Worm (Caenorhabditis elegans) whole organism, L1 larva: ENCODE measurements around the gene F21C10.18.
A peak's percentile ranks its signal among the peaks of the same experiment; 100 is the strongest.

Source experiments
- alr-1 ChIP-seq: fragments of 200-800 bp; sonication (Bioruptor generic); optimal IDR thresholded peaks from 2 replicates; lab custom pipeline; 2018; ENCODE audit warnings: borderline replicate concordance, mild to moderate bottlenecking, missing genetic modification characterization, missing compliant biosample characterization
- nhr-90 ChIP-seq: sonication (generic microtip); optimal IDR thresholded peaks from 2 replicates; lab custom pipeline; 2016; ENCODE audit warnings: mild to moderate bottlenecking, missing genetic modification characterization, missing compliant biosample characterization; ENCODE audit not compliant: poor library complexity

- TF ChIP-seq nhr-90 (tag; lab: Kevin White, UChicago), result peak; percentile 29
- TF ChIP-seq alr-1 (tag; lab: Kevin White, UChicago), result no peak
These were observed 38.7 kb downstream of the F21C10.18 start, which contains the start of gene spl-2 for ce11 chrV:9146849-9147557.
